Worm (Caenorhabditis elegans): ENCODE results near the gene Y38H6C.21.

The Y38H6C.21 gene

ce11 chrV:20552971-20553370 lies 2.1 kb downstream of the Y38H6C.21 start, which contains the start of gene vmo-1:
TSS of gene vmo-1 (minus strand) at chrV:20553071.
- TF ChIP-seq ttx-3 (tag; optimal IDR thresholded peaks at IDR 0.05) (no peak), tbx-2 (tag; optimal IDR thresholded peaks at IDR 0.05) (no peak), hlh-6 (tag; optimal IDR thresholded peaks at IDR 0.05) (no peak), ceh-18 (tag; optimal IDR thresholded peaks at IDR 0.05) (no peak), ceh-48 (tag; optimal IDR thresholded peaks at IDR 0.05) (no peak), Y22D7AL.16 (tag; optimal IDR thresholded peaks at IDR 0.05) (no peak), unc-42 (tag; optimal IDR thresholded peaks at IDR 0.05) (no peak), pax-1 (tag; optimal IDR thresholded peaks at IDR 0.05) (no peak), fkh-10 (GFP tag; optimal IDR thresholded peaks at IDR 0.05) (no peak), pha-2 (tag; optimal IDR thresholded peaks at IDR 0.05) (no peak), lin-11 (tag; optimal IDR thresholded peaks at IDR 0.05) (no peak), ceh-6 (GFP tag; optimal IDR thresholded peaks at IDR 0.05) (no peak), ceh-45 (GFP tag; IDR thresholded peaks at IDR 0.05) (no peak), C08G9.2 (tag; optimal IDR thresholded peaks at IDR 0.05) (no peak), che-1 (tag; optimal IDR thresholded peaks at IDR 0.05) (no peak), nhr-11 (tag; optimal IDR thresholded peaks at IDR 0.05) (no peak), pat-9 (tag; optimal IDR thresholded peaks at IDR 0.05) (no peak)

- TF ChIP-seq ahr-1 (tag; optimal IDR thresholded peaks at IDR 0.05) (no peak), dmd-4 (tag; optimal IDR thresholded peaks at IDR 0.05; ENCODE audit: borderline replicate concordance) (no peak), zip-5 (tag; optimal IDR thresholded peaks at IDR 0.05) (no peak), elt-4 (tag; optimal IDR thresholded peaks at IDR 0.05) (no peak), ets-4 (tag; optimal IDR thresholded peaks at IDR 0.05) (no peak), pqm-1 (tag; optimal IDR thresholded peaks at IDR 0.05) (no peak), F13H6.1 (tag; optimal IDR thresholded peaks at IDR 0.05) (no peak), ceh-48 (tag; optimal IDR thresholded peaks at IDR 0.05) (no peak), ceh-2 (tag; optimal IDR thresholded peaks at IDR 0.05) (no peak), pha-2 (tag; optimal IDR thresholded peaks at IDR 0.05) (no peak), ceh-9 (tag; optimal IDR thresholded peaks at IDR 0.05) (no peak), fax-1 (tag; optimal IDR thresholded peaks at IDR 0.05) (no peak), mec-3 (tag; optimal IDR thresholded peaks at IDR 0.05; ENCODE audit: borderline replicate concordance) (no peak), ceh-22 (tag; optimal IDR thresholded peaks at IDR 0.05) (no peak), sox-4 (tag; optimal IDR thresholded peaks at IDR 0.05) (no peak), che-1 (tag; optimal IDR thresholded peaks at IDR 0.05) (no peak), ceh-14 (tag; optimal IDR thresholded peaks at IDR 0.05) (no peak), pros-1 (tag; optimal IDR thresholded peaks at IDR 0.05) (no peak)
Observed at ce11 chrV:20551096-20551495, 4.0 kb downstream of the Y38H6C.21 start, which contains the start of gene Y38H6C.20. TSS of gene Y38H6C.20 (minus strand) at chrV:20551196.

- TF ChIP-seq ceh-6 (GFP tag; optimal IDR thresholded peaks at IDR 0.05) (no peak), unc-86 (tag; optimal IDR thresholded peaks at IDR 0.05) (no peak)
Observed at ce11 chrV:20547048-20547447, 8.0 kb downstream of the Y38H6C.21 start, which contains the start of gene Y38H6C.18. TSS of gene Y38H6C.18 (minus strand) at chrV:20547148.

ce11 chrV:20545742-20546141 lies 9.3 kb downstream of the Y38H6C.21 start:
- TF ChIP-seq ama-1 (optimal IDR thresholded peaks at IDR 0.05) (no peak), hlh-30 (tag; optimal IDR thresholded peaks at IDR 0.05; ENCODE audit: insufficient read depth) (no peak), zip-5 (tag; optimal IDR thresholded peaks at IDR 0.05) (no peak), pag-3 (tag; optimal IDR thresholded peaks at IDR 0.05; ENCODE audit: borderline replicate concordance) (no peak), pha-4 (tag; optimal IDR thresholded peaks at IDR 0.05) (no peak), rnt-1 (tag; optimal IDR thresholded peaks at IDR 0.05) (no peak), unc-86 (tag; optimal IDR thresholded peaks at IDR 0.05) (no peak), tbx-2 (tag; optimal IDR thresholded peaks at IDR 0.05) (no peak), ceh-31 (tag; optimal IDR thresholded peaks at IDR 0.05) (no peak), ceh-24 (tag; optimal IDR thresholded peaks at IDR 0.05) (no peak), ceh-22 (tag; optimal IDR thresholded peaks at IDR 0.05) (no peak), che-1 (tag; optimal IDR thresholded peaks at IDR 0.05) (no peak), ceh-9 (tag; optimal IDR thresholded peaks at IDR 0.05) (no peak), pax-1 (tag; optimal IDR thresholded peaks at IDR 0.05) (no peak), unc-55 (GFP tag; optimal IDR thresholded peaks at IDR 0.05) (no peak), elt-4 (tag; optimal IDR thresholded peaks at IDR 0.05) (no peak), unc-3 (GFP tag; conservative IDR thresholded peaks at IDR 0.05) (no peak), unc-3 (tag; optimal IDR thresholded peaks at IDR 0.05) (no peak), ref-2 (tag; optimal IDR thresholded peaks at IDR 0.05) (no peak), madf-2 (tag; optimal IDR thresholded peaks at IDR 0.05) (no peak), odd-2 (tag; optimal IDR thresholded peaks at IDR 0.05) (no peak)

Measured in whole organism, late embryonic.